Worm (Caenorhabditis elegans) whole organism, mixed stage, embryonic: ENCODE data around the gene F54C8.6.

ENCODE experiments used
- blmp-1 ChIP-seq: fragments of 150-350 bp; optimal IDR thresholded peaks from 2 replicates; lab custom pipeline; 2014; ENCODE audit warnings: missing biosample characterization, missing genetic modification characterization
- ces-1 ChIP-seq: fragments of 150-350 bp; optimal IDR thresholded peaks from 2 replicates; lab custom pipeline; 2014; ENCODE audit warnings: missing biosample characterization, missing genetic modification reagents, missing genetic modification characterization
- lsy-2 ChIP-seq: fragments of 150-350 bp; optimal IDR thresholded peaks from 2 replicates; lab custom pipeline; 2014; ENCODE audit warnings: missing biosample characterization, missing genetic modification characterization
- mab-5 ChIP-seq: fragments of 150-350 bp; optimal IDR thresholded peaks from 2 replicates; lab custom pipeline; 2014; ENCODE audit warnings: missing biosample characterization, missing genetic modification characterization
- mep-1 ChIP-seq: fragments of 150-350 bp; optimal IDR thresholded peaks from 2 replicates; lab custom pipeline; 2017; ENCODE audit warnings: missing biosample characterization, missing genetic modification reagents, missing genetic modification characterization, inconsistent platforms
- nhr-28 ChIP-seq: fragments of 150-350 bp; optimal IDR thresholded peaks from 2 replicates; lab custom pipeline; 2014; ENCODE audit warnings: missing biosample characterization, missing genetic modification characterization
- pha-4 ChIP-seq: fragments of 150-350 bp; optimal IDR thresholded peaks from 2 replicates; lab custom pipeline; 2018; ENCODE audit warnings: missing biosample characterization, missing genetic modification reagents, missing genetic modification characterization
- sem-2 ChIP-seq: fragments of 200-800 bp; sonication (Bioruptor generic); optimal IDR thresholded peaks from 2 replicates; lab custom pipeline; 2018; ENCODE audit warnings: mild to moderate bottlenecking, missing genetic modification characterization, missing compliant biosample characterization
- snpc-4 ChIP-seq: fragments of 150-350 bp; optimal IDR thresholded peaks from 2 replicates; lab custom pipeline; 2014; ENCODE audit warnings: missing biosample characterization, missing genetic modification characterization
- unc-62 ChIP-seq: fragments of 150-350 bp; optimal IDR thresholded peaks from 2 replicates; lab custom pipeline; 2014; ENCODE audit warnings: missing biosample characterization, missing genetic modification reagents, missing genetic modification characterization

- TF ChIP-seq nhr-28 (tag; lab: Kevin White, UChicago): no peak
- TF ChIP-seq blmp-1 (tag; lab: Kevin White, UChicago): no peak
- no peak for TF ChIP-seq ces-1 (GFP tag; lab: Kevin White, UChicago)
- no peak for TF ChIP-seq pha-4 (tag; lab: Kevin White, UChicago)
- no peak for TF ChIP-seq sem-2 (GFP tag; lab: Kevin White, UChicago)
- no peak for TF ChIP-seq snpc-4 (tag; lab: Kevin White, UChicago)
- TF ChIP-seq lsy-2: no peak
- TF ChIP-seq unc-62 (GFP tag; lab: Kevin White, UChicago): no peak
- TF ChIP-seq mab-5 (tag; lab: Kevin White, UChicago): no peak
- no peak for TF ChIP-seq mep-1 (tag; lab: Kevin White, UChicago)
Observed at ce11 chrIII:9439399-9439798, 10.3 kb downstream of the F54C8.6 start, which contains the start of gene F54C8.1.
